Fruit fly (Drosophila melanogaster) S2 (cell line): ENCODE measurements around the gene CrebA.

Source experiments
- CG8478 ChIP-seq: fragments of >200 bp; optimal IDR thresholded peaks from 2 replicates; lab custom pipeline; 2018
- CTCF ChIP-seq, 2 experiments: fragments of >200 bp; optimal IDR thresholded peaks; 2 replicates each; lab custom pipeline; 2018

Gene CrebA

DNA sequence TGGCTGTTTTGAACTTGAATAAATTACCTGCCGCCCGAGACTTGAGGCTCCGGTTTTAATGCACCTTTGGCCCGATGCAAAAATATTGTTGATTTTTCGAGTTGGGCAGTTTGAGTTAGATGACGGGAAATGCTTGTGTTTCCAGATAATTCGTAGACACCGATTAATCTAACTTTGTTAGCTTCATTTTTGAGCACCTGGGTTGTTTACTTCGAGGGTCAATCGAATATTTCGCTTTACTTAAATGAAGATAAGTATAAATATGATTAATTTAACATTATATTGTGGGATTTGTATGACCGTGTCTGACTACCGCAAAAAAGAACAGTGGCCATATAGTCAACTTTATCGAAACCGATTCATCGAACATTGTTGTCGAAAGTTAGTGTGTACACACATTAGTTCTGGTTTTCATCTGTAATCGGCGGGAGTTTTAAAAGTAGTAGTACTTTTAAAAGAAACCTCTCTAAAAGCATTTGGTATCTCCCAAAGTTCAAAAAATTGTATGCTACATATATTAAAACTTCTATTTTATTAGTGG, 11.3 kb upstream of the CrebA start, which contains the start of gene CG7945:
Gene CG7945 (minus strand): TSS at position 332 of the 541 bp plus-strand sequence.
- TF ChIP-seq CG8478 (lab: Kevin White, UChicago), result no peak
- TF ChIP-seq CTCF (optimal IDR thresholded peaks at IDR 0.05; lab: Kevin White, UChicago), result no peak

DNA sequence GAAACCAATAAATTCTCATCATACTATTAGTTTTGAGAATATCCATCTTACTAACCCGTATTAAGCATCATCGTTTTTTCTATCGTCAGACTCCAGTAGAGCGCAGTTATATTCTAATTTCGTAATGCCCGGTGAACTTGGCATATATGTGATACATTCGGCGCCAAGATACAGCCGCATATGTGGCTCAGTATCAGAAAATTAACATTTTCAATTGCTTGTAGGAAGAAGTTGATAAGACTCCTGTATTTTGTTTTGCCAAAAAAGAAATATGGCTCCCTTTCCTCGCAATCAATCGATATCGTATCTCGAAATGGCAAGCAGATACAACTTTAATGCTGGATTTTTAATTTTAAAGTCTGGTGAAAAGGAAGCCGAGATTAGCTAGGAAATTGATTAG, 10.0 kb upstream of the CrebA start, which contains the start of gene CG33986:
Gene CG33986 (minus strand): TSS at position 101 of the 400 bp plus-strand sequence.
- no peak for TF ChIP-seq CG8478 (lab: Kevin White, UChicago)
- TF ChIP-seq CTCF (optimal IDR thresholded peaks at IDR 0.05; lab: Kevin White, UChicago), result no peak

DNA sequence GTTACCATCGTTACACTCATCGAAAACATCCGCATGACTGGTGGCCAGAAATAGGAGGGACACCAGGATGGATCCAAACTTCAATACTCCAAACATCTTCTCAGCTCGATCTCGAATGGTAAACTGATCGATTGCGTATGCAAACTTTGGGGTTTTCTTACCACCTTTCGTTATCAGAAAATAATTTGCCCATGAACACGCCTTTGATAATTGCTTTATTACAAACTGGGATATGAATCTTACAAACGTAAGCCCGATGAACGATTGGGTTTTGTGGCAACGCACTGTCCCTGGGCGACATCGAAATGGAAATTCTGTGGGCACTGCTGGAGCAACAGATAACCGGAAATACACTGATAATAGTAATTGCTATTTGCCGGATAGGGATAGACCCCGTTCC, 8.5 kb upstream of the CrebA start, which contains the start of gene CG33985:
Gene CG33985 (minus strand): TSS at position 101 of the 400 bp plus-strand sequence.
- no peak for TF ChIP-seq CTCF (optimal IDR thresholded peaks at IDR 0.05; lab: Kevin White, UChicago)
- no peak for TF ChIP-seq CG8478 (lab: Kevin White, UChicago)

DNA sequence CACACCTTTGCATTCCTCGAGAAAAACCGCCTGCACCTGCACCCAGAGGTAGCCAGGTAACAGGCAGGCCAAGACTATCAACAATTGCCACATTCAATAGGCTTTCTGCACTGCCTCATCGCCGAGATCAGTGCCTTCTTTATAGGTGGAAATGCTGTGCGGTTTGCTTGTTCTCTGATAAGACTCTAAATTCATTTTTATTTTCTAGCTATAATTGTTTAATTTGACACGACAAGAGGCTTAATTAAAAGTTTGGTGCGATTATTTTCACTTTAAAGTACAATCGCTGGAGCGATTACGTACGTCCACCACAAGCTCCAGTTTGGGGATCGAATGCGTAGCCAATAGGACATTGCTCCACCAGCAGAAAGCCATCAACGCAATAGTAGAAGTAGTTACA, 7.8 kb upstream of the CrebA start, which contains the start of gene CG42729:
Gene CG42729 (minus strand): TSS at position 101 of the 400 bp plus-strand sequence.
- no peak for TF ChIP-seq CG8478 (lab: Kevin White, UChicago)
- TF ChIP-seq CTCF (optimal IDR thresholded peaks at IDR 0.05; lab: Kevin White, UChicago), result no peak

DNA sequence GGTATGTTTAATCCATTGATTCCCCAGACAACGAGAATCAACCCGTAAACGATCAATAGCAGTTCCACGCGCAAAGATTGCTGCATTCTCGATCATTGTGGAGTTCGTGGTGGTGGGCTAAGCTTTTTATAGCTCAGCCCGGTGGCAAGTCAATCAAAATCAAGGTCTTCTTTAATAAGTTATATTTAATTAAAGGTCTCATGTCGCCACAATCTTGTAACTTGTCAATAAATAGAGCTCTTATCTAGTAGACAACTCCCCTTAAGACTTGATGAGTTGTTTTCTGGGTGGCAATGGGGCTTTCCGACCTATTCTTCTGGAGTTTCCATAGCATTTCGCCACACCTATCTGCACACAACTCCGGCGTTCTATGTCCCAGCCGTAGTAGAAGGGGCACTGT, 7.1 kb upstream of the CrebA start, which contains the start of gene CG42728:
Gene CG42728 (minus strand): TSS at position 101 of the 400 bp plus-strand sequence.
- no peak for TF ChIP-seq CTCF (optimal IDR thresholded peaks at IDR 0.05; lab: Kevin White, UChicago)
- TF ChIP-seq CG8478 (lab: Kevin White, UChicago), result no peak

DNA sequence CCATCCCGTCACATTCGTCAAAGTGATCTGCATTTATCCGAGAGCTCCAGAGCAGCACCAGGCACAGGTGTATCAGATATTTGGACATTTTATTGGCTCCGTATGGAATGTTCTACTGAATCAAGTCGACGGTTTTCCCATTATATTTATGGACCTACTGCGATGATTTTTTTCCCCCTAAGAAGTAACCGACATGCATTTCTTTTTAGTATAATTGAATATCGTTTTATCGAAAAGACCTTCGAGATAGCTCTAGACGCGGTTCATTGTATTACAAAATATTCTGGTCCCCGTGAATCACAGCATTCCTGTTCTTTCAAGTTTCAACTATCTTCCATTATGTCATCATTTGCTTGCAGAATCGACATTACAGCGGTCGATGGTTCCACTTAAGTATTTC, 6.1 kb upstream of the CrebA start, which contains the start of gene obst-H:
Gene obst-H (minus strand): TSS at position 101 of the 400 bp plus-strand sequence.
- no peak for TF ChIP-seq CTCF (optimal IDR thresholded peaks at IDR 0.05; lab: Kevin White, UChicago)
- TF ChIP-seq CG8478 (lab: Kevin White, UChicago), result no peak

DNA sequence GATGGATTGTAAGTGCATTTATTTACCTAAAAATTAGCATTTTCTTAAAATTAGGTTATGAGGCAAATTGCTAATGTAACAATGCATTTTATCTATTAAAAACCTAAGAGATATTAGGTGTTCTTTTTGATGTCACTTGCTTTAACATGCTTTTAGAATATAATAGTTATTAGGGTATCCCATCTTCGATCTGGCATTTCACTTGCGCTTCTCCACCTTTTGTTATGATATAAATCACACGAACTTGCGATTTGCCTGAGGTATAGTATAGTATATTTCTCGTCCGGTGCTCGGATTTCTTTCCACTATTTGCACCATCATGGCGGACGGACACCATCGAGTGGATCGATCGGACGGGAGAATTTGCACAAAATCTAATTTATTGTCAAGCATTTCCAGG, 5.1 kb upstream of the CrebA start:
- no peak for TF ChIP-seq CG8478 (lab: Kevin White, UChicago)
- TF ChIP-seq CTCF (optimal IDR thresholded peaks at IDR 0.05; lab: Kevin White, UChicago), result no peak

DNA sequence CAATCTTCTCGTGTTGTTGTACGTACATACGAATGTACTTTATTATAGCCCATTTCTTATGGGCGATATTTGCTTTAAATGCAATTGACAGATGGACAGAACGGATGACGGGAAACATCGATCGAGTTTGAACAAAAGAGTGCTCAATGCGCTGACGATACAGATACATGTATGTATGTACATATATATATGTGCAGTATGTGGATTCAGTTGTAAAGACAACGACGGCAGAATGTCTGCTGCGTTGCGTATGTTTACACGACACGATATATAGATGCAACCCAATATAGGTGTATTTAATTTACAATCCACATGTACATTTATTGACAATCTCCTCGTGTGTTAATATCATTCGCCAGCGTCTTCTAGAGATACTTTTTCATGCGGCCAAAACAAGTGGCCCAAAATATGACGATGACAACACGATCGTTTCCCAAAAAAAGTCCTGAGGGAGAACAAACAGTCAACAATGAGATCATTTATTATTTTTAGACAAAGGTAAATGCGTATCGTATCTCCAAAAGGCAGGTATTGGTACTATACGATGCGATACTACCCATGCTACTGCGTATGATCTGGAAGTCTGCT, 4.5 kb upstream of the CrebA start:
- TF ChIP-seq CG8478 (lab: Kevin White, UChicago) (no peak), CTCF (optimal IDR thresholded peaks at IDR 0.05; lab: Kevin White, UChicago) (no peak)

DNA sequence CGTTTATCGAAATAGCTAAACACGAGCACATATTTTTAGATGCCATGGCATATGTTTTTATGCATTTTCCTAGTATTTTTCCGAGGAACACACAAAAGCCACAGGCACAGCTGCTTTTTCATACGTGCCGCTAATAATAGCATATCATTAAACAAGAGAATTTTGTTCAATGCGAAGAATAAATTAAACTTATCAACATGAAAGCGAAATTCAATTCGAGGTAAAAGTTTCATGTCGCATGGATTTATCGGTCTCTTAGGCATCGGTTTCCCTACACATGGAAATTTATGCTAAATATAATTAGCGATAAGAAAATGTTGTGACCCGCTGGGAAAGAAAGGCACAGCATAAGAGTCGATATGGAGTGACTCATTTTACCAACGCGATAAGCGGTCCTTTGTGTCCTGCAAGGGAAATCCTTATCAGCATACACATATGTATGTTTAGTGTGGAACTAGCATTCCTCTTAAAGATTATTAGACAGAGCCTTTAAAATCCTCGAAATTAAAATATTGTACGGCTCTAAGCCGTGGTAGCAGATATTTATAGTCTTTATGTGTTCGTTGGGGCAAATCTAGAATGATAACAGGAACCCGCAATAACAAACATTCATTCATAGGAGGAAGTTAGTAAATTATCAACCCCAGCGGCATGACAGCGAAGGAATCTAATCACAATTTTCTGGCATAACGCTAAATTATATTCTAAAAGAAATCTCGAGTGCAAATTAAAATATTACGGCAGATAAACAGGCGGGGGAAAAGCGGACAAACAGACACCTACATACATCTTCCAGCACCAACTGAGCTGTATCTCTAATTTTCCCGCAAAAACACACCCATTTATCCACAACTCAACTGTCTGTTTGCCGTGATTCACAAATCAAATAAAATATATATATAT, 3.5 kb upstream of the CrebA start, which contains the start of gene CG43248:
Gene CG43248 (minus strand): TSS at position 51 of the 903 bp plus-strand sequence.
- TF ChIP-seq CTCF (optimal IDR thresholded peaks at IDR 0.05; lab: Kevin White, UChicago) (no peak), CG8478 (lab: Kevin White, UChicago) (no peak)

DNA sequence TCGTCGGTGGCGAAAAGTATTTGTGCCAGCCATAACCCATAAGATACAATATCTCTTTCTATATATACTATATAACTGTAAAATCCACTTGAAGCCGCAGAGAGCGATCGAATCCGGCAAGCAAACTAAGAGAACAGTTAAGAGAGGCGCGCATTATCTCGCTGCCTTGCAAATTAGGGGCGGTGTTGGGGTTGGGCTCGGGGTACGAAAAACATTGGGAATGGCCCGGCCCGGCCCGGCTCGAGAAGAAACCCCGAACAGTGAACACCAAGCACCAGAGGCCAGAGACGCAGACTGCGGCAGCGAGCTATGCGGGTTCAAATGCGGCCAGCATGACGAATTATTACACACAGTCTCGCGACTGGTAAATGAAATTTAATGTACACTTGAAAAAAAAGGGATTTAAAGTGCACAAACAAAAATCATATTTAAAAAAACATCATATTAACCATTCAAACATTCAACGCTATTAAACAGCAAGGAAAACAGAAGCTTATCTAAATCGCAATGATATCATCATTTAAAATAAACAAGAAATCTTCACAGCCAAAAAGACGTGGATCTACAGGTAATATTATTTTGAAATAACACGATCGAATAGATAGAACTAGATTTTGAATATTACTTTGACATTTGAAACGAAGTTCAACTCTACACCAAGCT, 2.7 kb upstream of the CrebA start:
- TF ChIP-seq CG8478 (lab: Kevin White, UChicago) (no peak), CTCF (optimal IDR thresholded peaks at IDR 0.05; lab: Kevin White, UChicago) (no peak)

DNA sequence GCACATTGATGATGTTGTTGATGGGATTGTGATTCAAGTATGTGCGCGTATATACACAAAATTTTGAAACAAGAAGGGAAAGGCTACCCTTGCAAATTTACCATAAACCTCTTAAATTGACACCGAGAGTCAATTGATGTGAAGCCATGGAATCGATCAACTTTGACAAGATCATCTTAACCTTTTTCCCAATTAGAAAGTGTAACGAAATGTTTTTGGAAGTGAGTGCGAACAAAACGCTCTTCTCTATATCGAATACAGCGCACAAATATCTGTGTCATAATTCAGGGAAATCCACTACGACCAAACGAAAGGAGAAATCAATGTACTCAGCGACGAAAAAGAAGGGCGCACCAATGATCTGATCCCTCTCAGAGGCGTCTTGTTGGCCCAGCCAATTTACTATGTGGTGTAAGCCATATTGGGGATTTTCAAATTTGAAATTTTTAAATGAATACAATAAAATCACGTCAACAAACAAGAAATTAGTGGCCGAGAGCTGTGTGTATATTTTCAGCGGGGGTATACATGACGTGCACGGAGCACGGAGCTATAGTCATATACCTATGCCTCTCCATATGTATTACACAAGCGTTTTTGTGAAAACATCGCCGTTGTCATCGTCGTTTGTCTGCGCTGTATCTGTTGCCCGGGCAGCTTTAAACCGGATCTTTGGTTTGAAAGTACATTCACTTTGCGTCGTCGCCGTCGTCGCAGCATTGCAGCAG, 1.6 kb upstream of the CrebA start:
- TF ChIP-seq CTCF (optimal IDR thresholded peaks at IDR 0.05; lab: Kevin White, UChicago), result no peak

DNA sequence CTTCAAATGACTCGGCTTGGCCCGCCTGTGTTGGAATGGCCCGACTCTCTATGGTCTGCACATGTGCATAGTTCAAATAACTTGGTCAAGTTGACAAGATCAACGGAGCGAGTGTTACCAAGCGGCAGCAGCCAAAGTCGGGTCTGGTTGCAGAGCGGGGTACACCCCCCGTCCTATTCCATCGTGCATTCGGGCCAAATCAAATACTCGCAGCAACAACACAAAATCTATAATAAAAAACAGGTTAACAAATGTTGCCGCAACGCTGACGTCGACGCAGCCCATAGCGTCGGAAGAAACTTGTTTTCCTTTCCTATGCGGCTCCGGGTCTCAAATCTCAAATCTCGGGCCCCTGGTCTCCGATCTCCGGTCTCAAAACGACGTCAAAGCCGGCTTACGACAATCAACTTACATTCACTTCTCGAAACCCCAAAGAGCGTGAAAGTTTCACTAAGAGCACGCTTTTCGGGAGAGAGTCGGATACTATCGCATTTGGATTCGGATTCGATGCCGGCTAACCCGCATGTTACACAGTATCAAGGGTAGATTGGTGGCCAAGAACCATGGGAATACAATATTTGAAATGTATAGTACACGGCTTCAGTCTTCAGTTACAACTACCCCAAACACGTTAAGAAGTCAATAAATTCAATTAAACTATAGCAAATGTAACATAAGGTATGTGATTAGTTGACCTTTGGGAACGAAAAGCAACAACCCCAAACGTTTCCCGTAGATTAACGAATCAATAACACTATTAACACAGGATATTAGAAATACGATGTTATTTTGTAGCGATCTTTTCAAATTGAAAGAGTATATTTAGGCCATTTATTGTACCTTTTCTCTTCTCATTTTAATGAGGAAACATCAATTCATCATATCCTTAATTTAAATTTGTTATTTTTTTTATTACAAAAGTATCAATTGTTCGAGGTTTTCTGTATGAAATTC, 644 bp upstream of the CrebA start:
- TF ChIP-seq CG8478 (lab: Kevin White, UChicago) (no peak), CTCF (optimal IDR thresholded peaks at IDR 0.05; lab: Kevin White, UChicago) (no peak)
